Fruit fly (Drosophila melanogaster) whole organism, prepupa: ENCODE measurements around the gene CG11756.
A peak's percentile ranks its signal among the peaks of the same experiment; 100 is the strongest.

Source experiments
- CG10631 ChIP-seq: fragments of 200-800 bp; sonication (Bioruptor generic); optimal IDR thresholded peaks from 2 replicates; lab custom pipeline; 2016; ENCODE audit warnings: missing biosample characterization, missing genetic modification characterization
- CG11294 ChIP-seq: fragments of 200-800 bp; sonication (Bioruptor generic); IDR thresholded peaks from 2 replicates; pipeline ENCODE4 v1.3.6; 2022; ENCODE audit warnings: missing biosample characterization, missing genetic modification characterization
- CG11762 ChIP-seq: fragments of 200-800 bp; sonication (Bioruptor generic); optimal IDR thresholded peaks from 3 replicates; lab custom pipeline; 2016; ENCODE audit warnings: missing biosample characterization, missing genetic modification characterization; ENCODE audit not compliant: insufficient read depth
- CG11902 ChIP-seq: fragments of 200-800 bp; sonication (Bioruptor generic); optimal IDR thresholded peaks from 3 replicates; lab custom pipeline; 2016; ENCODE audit warnings: missing biosample characterization, missing genetic modification characterization
- CG1621 ChIP-seq: fragments of 200-800 bp; sonication (Bioruptor generic); optimal IDR thresholded peaks from 3 replicates; lab custom pipeline; 2018; ENCODE audit warnings: missing biosample characterization, mild to moderate bottlenecking, missing genetic modification characterization
- CG16779 ChIP-seq: fragments of 200-800 bp; sonication (Bioruptor generic); optimal IDR thresholded peaks from 3 replicates; lab custom pipeline; 2017; ENCODE audit warnings: missing biosample characterization, mild to moderate bottlenecking, missing genetic modification characterization
- CG3032 ChIP-seq: fragments of 200-800 bp; optimal IDR thresholded peaks from 2 replicates; lab custom pipeline; 2019; ENCODE audit warnings: missing biosample characterization, mild to moderate bottlenecking, missing genetic modification characterization, moderate library complexity
- CG31627 ChIP-seq: fragments of 200-800 bp; sonication (Bioruptor generic); optimal IDR thresholded peaks from 3 replicates; lab custom pipeline; 2016; ENCODE audit warnings: missing biosample characterization, missing genetic modification characterization
- CG32006 ChIP-seq: fragments of 200-800 bp; sonication (Bioruptor generic); optimal IDR thresholded peaks from 3 replicates; lab custom pipeline; 2017; ENCODE audit warnings: missing biosample characterization, mild to moderate bottlenecking, missing genetic modification characterization
- CG4318 ChIP-seq: fragments of 200-800 bp; sonication (Bioruptor generic); optimal IDR thresholded peaks from 3 replicates; lab custom pipeline; 2017; ENCODE audit warnings: missing biosample characterization, mild to moderate bottlenecking, missing genetic modification characterization
- CG6276 ChIP-seq: fragments of 200-800 bp; sonication (Bioruptor generic); optimal IDR thresholded peaks from 2 replicates; lab custom pipeline; 2017; ENCODE audit warnings: missing biosample characterization, mild to moderate bottlenecking, missing genetic modification characterization
- CG6792 ChIP-seq: fragments of 200-800 bp; sonication (Bioruptor generic); optimal IDR thresholded peaks from 3 replicates; lab custom pipeline; 2016; ENCODE audit warnings: missing biosample characterization, missing genetic modification characterization
- CG6808 ChIP-seq: fragments of 200-800 bp; sonication (Bioruptor generic); optimal IDR thresholded peaks from 3 replicates; lab custom pipeline; 2017; ENCODE audit warnings: missing biosample characterization, missing genetic modification characterization, mild to moderate bottlenecking, moderate library complexity, missing genetic modification reagents
- CG6854 ChIP-seq: fragments of 200-800 bp; sonication (Bioruptor generic); optimal IDR thresholded peaks from 2 replicates; lab custom pipeline; 2017; ENCODE audit warnings: missing biosample characterization, mild to moderate bottlenecking, missing genetic modification characterization
- CG8119 ChIP-seq: fragments of 200-800 bp; sonication (Bioruptor generic); IDR thresholded peaks from 3 replicates; pipeline ENCODE4 v1.3.6; 2022; ENCODE audit warnings: missing biosample characterization, missing genetic modification characterization
- CG8632 ChIP-seq: fragments of 200-800 bp; sonication (Bioruptor generic); optimal IDR thresholded peaks from 3 replicates; lab custom pipeline; 2016; ENCODE audit warnings: missing biosample characterization, missing genetic modification characterization
- CG9139 ChIP-seq: fragments of 200-800 bp; sonication (Bioruptor generic); optimal IDR thresholded peaks from 3 replicates; lab custom pipeline; 2017; ENCODE audit warnings: missing biosample characterization, mild to moderate bottlenecking, missing genetic modification characterization
- Eip75B ChIP-seq: fragments of 200-800 bp; sonication (Bioruptor generic); optimal IDR thresholded peaks from 3 replicates; lab custom pipeline; 2016; ENCODE audit warnings: missing biosample characterization, missing genetic modification characterization
- Eip93F ChIP-seq: fragments of 200-800 bp; sonication (Bioruptor generic); optimal IDR thresholded peaks from 2 replicates; lab custom pipeline; 2016; ENCODE audit warnings: missing biosample characterization, mild to moderate bottlenecking, missing genetic modification characterization
- Ets96B ChIP-seq: fragments of 200-800 bp; optimal IDR thresholded peaks from 2 replicates; lab custom pipeline; 2019; ENCODE audit warnings: missing biosample characterization, mild to moderate bottlenecking, missing genetic modification characterization, moderate library complexity
- Gug ChIP-seq: fragments of 200-800 bp; sonication (Bioruptor generic); IDR thresholded peaks from 2 replicates; pipeline ENCODE4 v1.3.6; 2022; ENCODE audit warnings: missing biosample characterization, missing genetic modification characterization
- Hr39 ChIP-seq: fragments of 200-800 bp; sonication (Bioruptor generic); optimal IDR thresholded peaks from 2 replicates; lab custom pipeline; 2016; ENCODE audit warnings: missing biosample characterization, missing genetic modification characterization
- Hr4 ChIP-seq: fragments of 200-800 bp; sonication (Bioruptor generic); optimal IDR thresholded peaks from 3 replicates; lab custom pipeline; 2016; ENCODE audit warnings: missing biosample characterization, missing genetic modification characterization
- Lpt ChIP-seq: fragments of 200-800 bp; sonication (Bioruptor generic); optimal IDR thresholded peaks from 3 replicates; lab custom pipeline; 2016; ENCODE audit warnings: missing biosample characterization, missing genetic modification characterization
- Met ChIP-seq: fragments of 200-800 bp; sonication (Bioruptor generic); optimal IDR thresholded peaks from 3 replicates; lab custom pipeline; 2016; ENCODE audit warnings: missing biosample characterization, missing genetic modification characterization
- OdsH ChIP-seq: fragments of 200-800 bp; sonication (Bioruptor generic); optimal IDR thresholded peaks from 3 replicates; lab custom pipeline; 2016; ENCODE audit warnings: missing biosample characterization, missing genetic modification characterization
- Smox ChIP-seq: fragments of 200-800 bp; sonication (Bioruptor generic); optimal IDR thresholded peaks from 3 replicates; lab custom pipeline; 2016; ENCODE audit warnings: missing biosample characterization, missing genetic modification characterization
- Sox14 ChIP-seq: fragments of 200-800 bp; sonication (Bioruptor generic); optimal IDR thresholded peaks from 3 replicates; lab custom pipeline; 2016; ENCODE audit warnings: missing biosample characterization, missing genetic modification characterization
- Sox15 ChIP-seq: fragments of 200-800 bp; sonication (Bioruptor generic); optimal IDR thresholded peaks from 3 replicates; lab custom pipeline; 2016; ENCODE audit warnings: missing biosample characterization, missing genetic modification characterization
- achi ChIP-seq: fragments of 200-800 bp; sonication (Bioruptor generic); optimal IDR thresholded peaks from 3 replicates; lab custom pipeline; 2016; ENCODE audit warnings: missing biosample characterization, missing genetic modification characterization
- acj6 ChIP-seq: fragments of 200-800 bp; sonication (Bioruptor generic); optimal IDR thresholded peaks from 3 replicates; lab custom pipeline; 2016; ENCODE audit warnings: missing biosample characterization, missing genetic modification characterization
- dac ChIP-seq: fragments of 200-800 bp; sonication (Bioruptor generic); optimal IDR thresholded peaks from 2 replicates; lab custom pipeline; 2017; ENCODE audit warnings: missing biosample characterization, mild to moderate bottlenecking, missing genetic modification characterization
- dsx ChIP-seq: fragments of 200-800 bp; optimal IDR thresholded peaks from 3 replicates; lab custom pipeline; 2019; ENCODE audit warnings: missing biosample characterization, mild to moderate bottlenecking, missing genetic modification characterization, moderate library complexity; ENCODE audit not compliant: poor library complexity, severe bottlenecking
- eg ChIP-seq: fragments of 200-800 bp; sonication (Bioruptor generic); IDR thresholded peaks from 3 replicates; pipeline ENCODE4 v1.3.6; 2022; ENCODE audit warnings: missing biosample characterization, missing genetic modification characterization
- esn ChIP-seq: fragments of 200-800 bp; sonication (Bioruptor generic); optimal IDR thresholded peaks from 2 replicates; lab custom pipeline; 2016; ENCODE audit warnings: missing biosample characterization, mild to moderate bottlenecking, missing genetic modification characterization, moderate library complexity
- fd85E ChIP-seq: fragments of 200-800 bp; sonication (Bioruptor generic); optimal IDR thresholded peaks from 3 replicates; lab custom pipeline; 2016; ENCODE audit warnings: missing biosample characterization, missing genetic modification characterization
- fkh ChIP-seq: fragments of 200-800 bp; sonication (Bioruptor generic); optimal IDR thresholded peaks from 3 replicates; lab custom pipeline; 2017; ENCODE audit warnings: missing biosample characterization, mild to moderate bottlenecking, missing genetic modification characterization, moderate library complexity
- lz ChIP-seq: fragments of 200-800 bp; sonication (Bioruptor generic); optimal IDR thresholded peaks from 3 replicates; lab custom pipeline; 2016; ENCODE audit warnings: missing biosample characterization, missing genetic modification characterization
- pdm3 ChIP-seq: fragments of 200-800 bp; sonication (Bioruptor generic); optimal IDR thresholded peaks from 3 replicates; lab custom pipeline; 2016; ENCODE audit warnings: missing biosample characterization, missing genetic modification characterization
- salr ChIP-seq, 2 experiments: fragments of 200-800 bp; sonication (Bioruptor generic); optimal IDR thresholded peaks; 3 replicates each; lab custom pipeline; 2016 to 2018; ENCODE audit warnings: missing biosample characterization in 2 of 2, missing genetic modification characterization in 2 of 2, mild to moderate bottlenecking in 1 of 2
- spab ChIP-seq: fragments of 200-800 bp; sonication (Bioruptor generic); optimal IDR thresholded peaks from 2 replicates; lab custom pipeline; 2017; ENCODE audit warnings: missing biosample characterization, mild to moderate bottlenecking, missing genetic modification characterization, missing genetic modification reagents
- ss ChIP-seq, 2 experiments: fragments of 200-800 bp; sonication (Bioruptor generic); optimal IDR thresholded peaks; 2 replicates in 1 of 2; 3 replicates in 1 of 2; lab custom pipeline; 2017 to 2018; ENCODE audit warnings: mild to moderate bottlenecking in 2 of 2, missing biosample characterization in 2 of 2, missing genetic modification characterization in 2 of 2, moderate library complexity in 1 of 2
- svp ChIP-seq: fragments of 200-800 bp; sonication (Bioruptor generic); peaks from one replicate; lab custom pipeline; 2016; ENCODE audit warnings: missing biosample characterization, missing genetic modification characterization
- topi ChIP-seq: fragments of 200-800 bp; sonication (Bioruptor generic); optimal IDR thresholded peaks from 3 replicates; lab custom pipeline; 2016; ENCODE audit warnings: missing biosample characterization, missing genetic modification characterization
- vri ChIP-seq: fragments of 200-800 bp; sonication (Bioruptor generic); optimal IDR thresholded peaks from 3 replicates; lab custom pipeline; 2016; ENCODE audit warnings: missing biosample characterization, mild to moderate bottlenecking, missing genetic modification characterization

Gene CG11756

dm6 chrX:11374320-11374719 is 26.4 kb downstream of the CG11756 start:
- TF ChIP-seq CG11294, result no peak
- TF ChIP-seq achi (GFP tag; lab: Kevin White, UChicago), result no peak
- TF ChIP-seq CG6792, result no peak
- TF ChIP-seq Eip93F (GFP tag; lab: Kevin White, UChicago), result no peak
- TF ChIP-seq esn (GFP tag; lab: Kevin White, UChicago), result no peak
- no peak for TF ChIP-seq CG8632 (GFP tag; lab: Kevin White, UChicago)
- TF ChIP-seq CG1621 (tag; lab: Kevin White, UChicago), result no peak
- no peak for TF ChIP-seq Gug (GFP tag; lab: Robert Waterston, UW)
- no peak for TF ChIP-seq pdm3 (GFP tag; lab: Kevin White, UChicago)
- TF ChIP-seq vri (GFP tag; lab: Kevin White, UChicago), result no peak
- TF ChIP-seq lz (GFP tag; lab: Kevin White, UChicago), result no peak
- no peak for TF ChIP-seq CG16779 (tag; lab: Kevin White, UChicago)

dm6 chrX:11378388-11378787 is 30.5 kb downstream of the CG11756 start:
- TF ChIP-seq vri (GFP tag; lab: Kevin White, UChicago) (no peak), CG9139 (GFP tag; lab: Kevin White, UChicago) (no peak), CG31627 (GFP tag; lab: Kevin White, UChicago) (no peak), eg (GFP tag; lab: Robert Waterston, UW) (0 out of 3 replicates have a peak, but pooled peaks have one; percentile 17), ss (GFP tag; optimal IDR thresholded peaks at IDR 0.05; lab: Kevin White, UChicago) (peak in 1 of 2 experiments; percentile 7), acj6 (GFP tag; lab: Kevin White, UChicago) (no peak), CG11762 (GFP tag; lab: Kevin White, UChicago) (no peak), OdsH (GFP tag; lab: Kevin White, UChicago) (peak; percentile 8), CG16779 (tag; lab: Kevin White, UChicago) (no peak), svp (GFP tag; lab: Kevin White, UChicago) (no peak), CG32006 (GFP tag; lab: Kevin White, UChicago) (peak; percentile 5), CG10631 (no peak), achi (GFP tag; lab: Kevin White, UChicago) (peak; percentile 1), Ets96B (no peak), fd85E (GFP tag; lab: Kevin White, UChicago) (no peak), CG8119 (GFP tag; lab: Robert Waterston, UW) (no peak), Met (no peak), Sox15 (GFP tag; lab: Kevin White, UChicago) (no peak), Sox14 (GFP tag; lab: Kevin White, UChicago) (no peak)

- no peak for TF ChIP-seq CG8632 (GFP tag; lab: Kevin White, UChicago)
- peak; percentile 23 for TF ChIP-seq lz (GFP tag; lab: Kevin White, UChicago)
- no peak for TF ChIP-seq CG1621 (tag; lab: Kevin White, UChicago)
- TF ChIP-seq achi (GFP tag; lab: Kevin White, UChicago), result peak; percentile 4
- no peak for TF ChIP-seq CG31627 (GFP tag; lab: Kevin White, UChicago)
- TF ChIP-seq CG9139 (GFP tag; lab: Kevin White, UChicago), result no peak
- TF ChIP-seq spab (GFP tag; lab: Kevin White, UChicago), result no peak
- TF ChIP-seq Lpt, result no peak
- TF ChIP-seq CG4318 (GFP tag; lab: Kevin White, UChicago), result no peak
- peak; percentile 29 for TF ChIP-seq CG3032 (tag; lab: Kevin White, UChicago)
- no peak for TF ChIP-seq CG6854
- TF ChIP-seq dac (GFP tag; lab: Kevin White, UChicago), result no peak
- TF ChIP-seq Smox (GFP tag; lab: Kevin White, UChicago), result no peak
- TF ChIP-seq Eip93F (GFP tag; lab: Kevin White, UChicago), result no peak
- peak; percentile 21 for TF ChIP-seq Eip75B
- TF ChIP-seq CG11902 (GFP tag; lab: Kevin White, UChicago), result no peak
- peak; percentile 21 for TF ChIP-seq topi (GFP tag; lab: Kevin White, UChicago)
- TF ChIP-seq Hr4 (GFP tag; lab: Kevin White, UChicago), result no peak
- no peak for TF ChIP-seq CG6808 (GFP tag; lab: Kevin White, UChicago)
- no peak for TF ChIP-seq Hr39
- peak; percentile 21 for TF ChIP-seq dsx (GFP tag; lab: Kevin White, UChicago)
- TF ChIP-seq ss (GFP tag; optimal IDR thresholded peaks at IDR 0.05; lab: Kevin White, UChicago), result peak in 1 of 2 experiments; percentile 19
- TF ChIP-seq CG6276 (GFP tag; lab: Kevin White, UChicago), result no peak
- peak; percentile 27 for TF ChIP-seq pdm3 (GFP tag; lab: Kevin White, UChicago)
- no peak for TF ChIP-seq Sox15 (GFP tag; lab: Kevin White, UChicago)
- peak; percentile 38; the same call in 1 of the 3 replicates for TF ChIP-seq CG8119 (GFP tag; lab: Robert Waterston, UW)
- peak; percentile 26 for TF ChIP-seq esn (GFP tag; lab: Kevin White, UChicago)
- peak; percentile 61; the same call in 2 of the 3 replicates for TF ChIP-seq eg (GFP tag; lab: Robert Waterston, UW)
- no peak for TF ChIP-seq fd85E (GFP tag; lab: Kevin White, UChicago)
- no peak for TF ChIP-seq salr (GFP tag; optimal IDR thresholded peaks at IDR 0.05; lab: Kevin White, UChicago)
- TF ChIP-seq Gug (GFP tag; lab: Robert Waterston, UW), result no peak
- TF ChIP-seq fkh (GFP tag; lab: Kevin White, UChicago), result no peak
- peak; percentile 18 for TF ChIP-seq OdsH (GFP tag; lab: Kevin White, UChicago)
These were observed 31.2 kb downstream of the CG11756 start for dm6 chrX:11379139-11379538.
